Worm (Caenorhabditis elegans): ENCODE results near the gene dnj-18.

DNA sequence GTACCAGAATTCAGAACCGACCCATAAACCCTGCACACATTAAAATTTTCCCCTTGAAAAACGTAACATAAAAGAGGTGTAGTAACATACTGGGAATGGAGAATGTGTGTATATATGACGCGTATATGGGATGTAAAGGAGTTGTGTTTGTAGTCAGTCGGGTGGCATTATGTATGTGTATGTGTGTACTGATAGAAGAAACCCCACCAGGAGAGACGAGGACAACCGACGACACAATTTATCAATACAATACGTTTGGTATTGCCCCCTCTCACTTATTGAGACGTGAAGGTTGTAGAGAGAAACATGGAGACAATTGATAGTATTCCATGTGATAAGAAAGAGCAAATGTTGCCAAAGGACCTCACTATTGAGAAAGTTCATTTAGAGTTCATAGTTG lies 29.8 kb upstream of the dnj-18 start:
- no peak for TF ChIP-seq ekl-4 (GFP tag; IDR thresholded peaks at IDR 0.05)
- TF ChIP-seq egl-18 (GFP tag; IDR thresholded peaks at IDR 0.05): no peak

All from whole organism, young adult.